Worm (Caenorhabditis elegans) whole organism, young adult: ENCODE results near the gene lmbr-1.

Source experiments
- B0019.2 ChIP-seq: fragments of 200-800 bp; sonication (Bioruptor generic); conservative IDR thresholded peaks from 2 replicates; pipeline ENCODE4 v1.3.6; 2022; ENCODE audit warnings: missing genetic modification reagents, missing genetic modification characterization, missing compliant biosample characterization
- B0261.1 ChIP-seq: sonication (generic microtip); optimal IDR thresholded peaks from 2 replicates; lab custom pipeline; 2016; ENCODE audit warnings: mild to moderate bottlenecking, missing genetic modification characterization, moderate library complexity, missing compliant biosample characterization
- C06A6.2 ChIP-seq: fragments of 200-800 bp; sonication (Bioruptor generic); conservative IDR thresholded peaks from 2 replicates; pipeline ENCODE4 v1.3.6; 2022; ENCODE audit warnings: missing genetic modification characterization, missing compliant biosample characterization
- F33H1.4 ChIP-seq: fragments of 200-800 bp; sonication (Bioruptor generic); IDR thresholded peaks from 2 replicates; pipeline ENCODE4 v1.3.6; 2022; ENCODE audit warnings: missing genetic modification reagents, missing genetic modification characterization, missing compliant biosample characterization
- K11D2.4 ChIP-seq: fragments of 200-800 bp; sonication (Bioruptor generic); IDR thresholded peaks from 2 replicates; pipeline ENCODE4 v1.3.6; 2022; ENCODE audit warnings: missing genetic modification reagents, missing genetic modification characterization, missing compliant biosample characterization
- Y56A3A.18 ChIP-seq: fragments of 200-800 bp; sonication (Bioruptor generic); IDR thresholded peaks from 2 replicates; pipeline ENCODE4 v1.3.6; 2022; ENCODE audit warnings: missing genetic modification reagents, missing genetic modification characterization, missing compliant biosample characterization
- Y95B8A.8 ChIP-seq: fragments of 200-800 bp; sonication (Bioruptor generic); IDR thresholded peaks from 2 replicates; pipeline ENCODE4 v1.3.6; 2022; ENCODE audit warnings: missing genetic modification reagents, missing genetic modification characterization, missing compliant biosample characterization
- ama-1 ChIP-seq, 3 experiments: fragments of 150-350 bp in 1 of 3; sonication (generic microtip) in 2 of 3; optimal IDR thresholded peaks; 2 replicates each; lab custom pipeline; 2014 to 2018; ENCODE audit warnings: missing biosample characterization in 2 of 3, missing genetic modification characterization in 2 of 3, missing genetic modification reagents in 2 of 3
- atf-7 ChIP-seq: sonication (generic microtip); optimal IDR thresholded peaks from 2 replicates; lab custom pipeline; 2017; ENCODE audit warnings: mild to moderate bottlenecking, missing genetic modification characterization, missing compliant biosample characterization
- attf-3 ChIP-seq: fragments of 200-800 bp; sonication (Bioruptor generic); conservative IDR thresholded peaks from 2 replicates; pipeline ENCODE4 v1.3.6; 2022; ENCODE audit warnings: missing genetic modification reagents, missing genetic modification characterization, missing compliant biosample characterization
- bed-1 ChIP-seq: fragments of 200-800 bp; sonication (Bioruptor generic); IDR thresholded peaks from 2 replicates; pipeline ENCODE4 v1.3.6; 2022; ENCODE audit warnings: missing genetic modification reagents, missing genetic modification characterization, missing compliant biosample characterization
- bed-2 ChIP-seq: fragments of 200-800 bp; sonication (Bioruptor generic); IDR thresholded peaks from 2 replicates; pipeline ENCODE4 v1.3.6; 2022; ENCODE audit warnings: missing genetic modification reagents, missing genetic modification characterization, missing compliant biosample characterization
- ceh-100 ChIP-seq: fragments of 200-800 bp; sonication (Bioruptor generic); IDR thresholded peaks from 2 replicates; pipeline ENCODE4 v1.3.6; 2022; ENCODE audit warnings: missing genetic modification reagents, missing genetic modification characterization, missing compliant biosample characterization
- ceh-27 ChIP-seq: fragments of 200-800 bp; sonication (Bioruptor generic); optimal IDR thresholded peaks from 2 replicates; lab custom pipeline; 2018; ENCODE audit warnings: mild to moderate bottlenecking, missing genetic modification characterization, moderate library complexity, missing compliant biosample characterization
- ceh-58 ChIP-seq: fragments of 200-800 bp; sonication (Bioruptor generic); IDR thresholded peaks from 2 replicates; pipeline ENCODE4 v1.3.6; 2022; ENCODE audit warnings: missing genetic modification characterization, missing compliant biosample characterization
- dpff-1 ChIP-seq: sonication (generic microtip); optimal IDR thresholded peaks from 2 replicates; lab custom pipeline; 2017; ENCODE audit warnings: mild to moderate bottlenecking, missing genetic modification characterization, missing compliant biosample characterization
- dpl-1 ChIP-seq: fragments of 150-350 bp; optimal IDR thresholded peaks from 2 replicates; lab custom pipeline; 2014; ENCODE audit warnings: missing biosample characterization, missing genetic modification reagents, missing genetic modification characterization
- efl-1 ChIP-seq: fragments of 150-350 bp; optimal IDR thresholded peaks from 2 replicates; lab custom pipeline; 2014; ENCODE audit warnings: missing biosample characterization, missing genetic modification reagents, missing genetic modification characterization
- egrh-3 ChIP-seq: fragments of 200-800 bp; sonication (Bioruptor generic); IDR thresholded peaks from 2 replicates; pipeline ENCODE4 v1.3.6; 2022; ENCODE audit warnings: missing genetic modification reagents, missing genetic modification characterization, missing compliant biosample characterization
- gei-17 ChIP-seq: fragments of 200-800 bp; sonication (Bioruptor generic); optimal IDR thresholded peaks from 2 replicates; lab custom pipeline; 2018; ENCODE audit warnings: mild to moderate bottlenecking, missing genetic modification characterization, missing compliant biosample characterization
- him-1 ChIP-seq: sonication (generic microtip); optimal IDR thresholded peaks from 2 replicates; lab custom pipeline; 2016; ENCODE audit warnings: missing genotype, missing genetic modification reagents, missing genetic modification characterization, missing compliant biosample characterization
- hlh-26 ChIP-seq: fragments of 200-800 bp; sonication (Bioruptor generic); conservative IDR thresholded peaks from 2 replicates; pipeline ENCODE4 v1.3.6; 2022; ENCODE audit warnings: missing genetic modification reagents, missing genetic modification characterization, missing compliant biosample characterization
- hmg-1.2 ChIP-seq: fragments of 200-800 bp; sonication (Bioruptor generic); IDR thresholded peaks from 2 replicates; pipeline ENCODE4 v1.3.6; 2022; ENCODE audit warnings: missing genetic modification reagents, missing genetic modification characterization, missing compliant biosample characterization
- hmg-20 ChIP-seq: fragments of 200-800 bp; sonication (Bioruptor generic); IDR thresholded peaks from 2 replicates; pipeline ENCODE4 v1.3.6; 2022; ENCODE audit warnings: missing genetic modification reagents, missing genetic modification characterization, missing compliant biosample characterization
- hrde-1 ChIP-seq: sonication (generic microtip); optimal IDR thresholded peaks from 2 replicates; lab custom pipeline; 2016; ENCODE audit warnings: missing genetic modification characterization, mild to moderate bottlenecking, missing compliant biosample characterization, moderate library complexity, missing genotype, missing genetic modification reagents, borderline replicate concordance
- lag-1 ChIP-seq: fragments of 200-800 bp; sonication (Bioruptor generic); IDR thresholded peaks from 2 replicates; pipeline ENCODE4 v1.3.6; 2022; ENCODE audit warnings: missing genetic modification reagents, missing genetic modification characterization, missing compliant biosample characterization
- lin-40 ChIP-seq: sonication (generic microtip); optimal IDR thresholded peaks from 2 replicates; lab custom pipeline; 2016; ENCODE audit warnings: missing genetic modification characterization, mild to moderate bottlenecking, missing compliant biosample characterization, missing genotype, missing genetic modification reagents
- lin-54 ChIP-seq: fragments of 200-800 bp; sonication (Bioruptor generic); optimal IDR thresholded peaks from 2 replicates; lab custom pipeline; 2018; ENCODE audit warnings: mild to moderate bottlenecking, missing genetic modification characterization, missing compliant biosample characterization
- madf-8 ChIP-seq: fragments of 200-800 bp; sonication (Bioruptor generic); conservative IDR thresholded peaks from 2 replicates; pipeline ENCODE4 v1.3.6; 2022; ENCODE audit warnings: missing genetic modification reagents, missing genetic modification characterization, missing compliant biosample characterization
- mcd-1 ChIP-seq: fragments of 200-800 bp; sonication (Bioruptor generic); IDR thresholded peaks from 2 replicates; pipeline ENCODE4 v1.3.6; 2022; ENCODE audit warnings: missing genetic modification reagents, missing genetic modification characterization, missing compliant biosample characterization
- mes-4 ChIP-seq: sonication (generic microtip); optimal IDR thresholded peaks from 2 replicates; lab custom pipeline; 2016; ENCODE audit warnings: missing genotype, missing genetic modification characterization, missing compliant biosample characterization
- mxl-1 ChIP-seq: sonication (generic microtip); optimal IDR thresholded peaks from 2 replicates; lab custom pipeline; 2016; ENCODE audit warnings: missing genetic modification characterization, missing compliant biosample characterization
- nfyb-1 ChIP-seq: fragments of 200-800 bp; sonication (Bioruptor generic); IDR thresholded peaks from 2 replicates; pipeline ENCODE4 v1.3.6; 2022; ENCODE audit warnings: missing genetic modification reagents, missing genetic modification characterization, missing compliant biosample characterization
- nhr-120 ChIP-seq: fragments of 200-800 bp; sonication (Bioruptor generic); IDR thresholded peaks from 2 replicates; pipeline ENCODE4 v1.3.6; 2022; ENCODE audit warnings: missing genetic modification characterization, missing compliant biosample characterization
- nhr-179 ChIP-seq: sonication (generic microtip); optimal IDR thresholded peaks from 2 replicates; lab custom pipeline; 2016; ENCODE audit warnings: mild to moderate bottlenecking, missing genetic modification characterization, missing compliant biosample characterization
- nhr-80 ChIP-seq: sonication (generic microtip); optimal IDR thresholded peaks from 2 replicates; lab custom pipeline; 2016; ENCODE audit warnings: missing genetic modification characterization, missing compliant biosample characterization
- rec-8 ChIP-seq, 2 experiments: sonication (generic microtip); optimal IDR thresholded peaks; 2 replicates each; lab custom pipeline; 2016; ENCODE audit warnings: mild to moderate bottlenecking in 2 of 2, missing genetic modification characterization in 2 of 2, missing genetic modification reagents in 2 of 2, missing genotype in 2 of 2, missing biosample characterization in 1 of 2, missing compliant biosample characterization in 1 of 2, moderate library complexity in 1 of 2
- sdz-38 ChIP-seq: sonication (generic microtip); optimal IDR thresholded peaks from 2 replicates; lab custom pipeline; 2016; ENCODE audit warnings: missing genotype, missing genetic modification characterization, missing compliant biosample characterization
- sea-2 ChIP-seq: fragments of 200-800 bp; sonication (Bioruptor generic); IDR thresholded peaks from 2 replicates; pipeline ENCODE4 v1.3.6; 2022; ENCODE audit warnings: missing genetic modification characterization, missing compliant biosample characterization
- snpc-1.3 ChIP-seq: sonication (generic microtip); optimal IDR thresholded peaks from 2 replicates; lab custom pipeline; 2017; ENCODE audit warnings: missing genetic modification characterization, mild to moderate bottlenecking, missing compliant biosample characterization, antibody characterized with exemption, moderate library complexity, missing genotype, missing genetic modification reagents; ENCODE audit not compliant: insufficient read depth
- somi-1 ChIP-seq: fragments of 200-800 bp; sonication (Bioruptor generic); optimal IDR thresholded peaks from 2 replicates; lab custom pipeline; 2018; ENCODE audit warnings: mild to moderate bottlenecking, missing genetic modification characterization, missing compliant biosample characterization
- sptf-2 ChIP-seq: fragments of 200-800 bp; sonication (Bioruptor generic); optimal IDR thresholded peaks from 2 replicates; lab custom pipeline; 2018; ENCODE audit warnings: mild to moderate bottlenecking, missing genetic modification characterization, missing compliant biosample characterization
- tbx-9 ChIP-seq: sonication (generic microtip); optimal IDR thresholded peaks from 2 replicates; lab custom pipeline; 2016; ENCODE audit warnings: borderline replicate concordance, missing genetic modification characterization, inconsistent platforms, missing compliant biosample characterization
- xnd-1 ChIP-seq: sonication (generic microtip); optimal IDR thresholded peaks from 2 replicates; lab custom pipeline; 2016; ENCODE audit warnings: missing genotype, missing genetic modification reagents, missing genetic modification characterization, missing compliant biosample characterization
- zim-3 ChIP-seq: sonication (generic microtip); optimal IDR thresholded peaks from 2 replicates; lab custom pipeline; 2017; ENCODE audit warnings: mild to moderate bottlenecking, missing genetic modification characterization, moderate library complexity, missing compliant biosample characterization
- ztf-26 ChIP-seq: sonication (generic microtip); optimal IDR thresholded peaks from 2 replicates; lab custom pipeline; 2017; ENCODE audit warnings: missing genetic modification characterization, missing compliant biosample characterization
- ztf-28 ChIP-seq: fragments of 200-800 bp; sonication (Bioruptor generic); IDR thresholded peaks from 2 replicates; pipeline ENCODE4 v1.3.6; 2022; ENCODE audit warnings: missing genetic modification reagents, missing genetic modification characterization, missing compliant biosample characterization
- ztf-3 ChIP-seq: fragments of 200-800 bp; sonication (Bioruptor generic); optimal IDR thresholded peaks from 2 replicates; lab custom pipeline; 2018; ENCODE audit warnings: mild to moderate bottlenecking, missing genetic modification characterization, missing compliant biosample characterization
- ztf-6 ChIP-seq: fragments of 200-800 bp; sonication (Bioruptor generic); IDR thresholded peaks from 2 replicates; pipeline ENCODE4 v1.3.6; 2022; ENCODE audit warnings: missing genetic modification reagents, missing genetic modification characterization, missing compliant biosample characterization

lmbr-1 gene

ce11 chrIII:8356407-8356881, 15.6 kb upstream of the lmbr-1 start:
- 0 out of 2 replicates have a peak, but pooled peaks have one; percentile 54 for TF ChIP-seq nfyb-1
- no peak for TF ChIP-seq nhr-179 (tag; lab: Kevin White, UChicago)
- no peak for TF ChIP-seq madf-8 (GFP tag; lab: Robert Waterston, UW)
- no peak for TF ChIP-seq sdz-38 (tag; lab: Kevin White, UChicago)
- TF ChIP-seq C06A6.2 (GFP tag; lab: Robert Waterston, UW): no peak
- peak; percentile 8 for TF ChIP-seq gei-17 (GFP tag; lab: Kevin White, UChicago)
- TF ChIP-seq sea-2 (GFP tag; lab: Robert Waterston, UW): no peak
- no peak for TF ChIP-seq B0261.1 (tag; lab: Kevin White, UChicago)
- peak; percentile 47; the same call in 1 of the 2 replicates for TF ChIP-seq mcd-1 (GFP tag; lab: Robert Waterston, UW)
- peak; percentile 12 for TF ChIP-seq snpc-1.3 (tag; lab: Kevin White, UChicago)
- no peak for TF ChIP-seq bed-2 (GFP tag; lab: Robert Waterston, UW)
- no peak for TF ChIP-seq ceh-100 (GFP tag; lab: Robert Waterston, UW)
- 0 out of 2 replicates have a peak, but pooled peaks have one; percentile 21 for TF ChIP-seq attf-3 (GFP tag; lab: Robert Waterston, UW)
- TF ChIP-seq ztf-3 (GFP tag; lab: Kevin White, UChicago): no peak
- TF ChIP-seq sptf-2: no peak
- no peak for TF ChIP-seq hrde-1 (tag; lab: Kevin White, UChicago)
- peak; percentile 57 for TF ChIP-seq lin-40
- TF ChIP-seq B0019.2: no peak
- no peak for TF ChIP-seq lin-54
- peak; percentile 39 for TF ChIP-seq somi-1 (GFP tag; lab: Kevin White, UChicago)
- TF ChIP-seq Y95B8A.8 (GFP tag; lab: Robert Waterston, UW): no peak
- no peak for TF ChIP-seq ztf-6
- TF ChIP-seq ceh-58 (GFP tag; lab: Robert Waterston, UW): no peak
- no peak for TF ChIP-seq atf-7 (tag; lab: Kevin White, UChicago)
- TF ChIP-seq ama-1 (optimal IDR thresholded peaks at IDR 0.05; lab: Kevin White, UChicago): peak; percentile 32
- TF ChIP-seq ama-1 (GFP tag; optimal IDR thresholded peaks at IDR 0.05; lab: Kevin White, UChicago): no peak
- TF ChIP-seq ztf-28 (GFP tag; lab: Robert Waterston, UW): no peak
- TF ChIP-seq zim-3 (tag; lab: Kevin White, UChicago): no peak
- TF ChIP-seq rec-8 (tag; optimal IDR thresholded peaks at IDR 0.05; lab: Kevin White, UChicago): no peak
- TF ChIP-seq mes-4 (tag; lab: Kevin White, UChicago): no peak
- no peak for TF ChIP-seq Y56A3A.18 (GFP tag; lab: Robert Waterston, UW)
- peak; percentile 65 for TF ChIP-seq ceh-27 (GFP tag; lab: Kevin White, UChicago)
- no peak for TF ChIP-seq mxl-1
- no peak for TF ChIP-seq hmg-20 (GFP tag; lab: Robert Waterston, UW)
- no peak for TF ChIP-seq xnd-1 (tag; lab: Kevin White, UChicago)
- TF ChIP-seq hlh-26: no peak
- 0 out of 2 replicates have a peak, but pooled peaks have one; percentile 16 for TF ChIP-seq egrh-3
- TF ChIP-seq F33H1.4 (GFP tag; lab: Robert Waterston, UW): peak; percentile 22; the same call in 1 of the 2 replicates
- TF ChIP-seq efl-1: no peak
- TF ChIP-seq dpff-1 (tag; lab: Kevin White, UChicago): no peak
- TF ChIP-seq hmg-1.2: peak; percentile 80; the same call in 1 of the 2 replicates
- no peak for TF ChIP-seq him-1 (tag; lab: Kevin White, UChicago)
- no peak for TF ChIP-seq tbx-9
- TF ChIP-seq K11D2.4 (GFP tag; lab: Robert Waterston, UW): no peak
- peak; percentile 78 for TF ChIP-seq nhr-80
- TF ChIP-seq lag-1 (GFP tag; lab: Robert Waterston, UW): no peak
- TF ChIP-seq nhr-120 (GFP tag; lab: Robert Waterston, UW): no peak
- peak; percentile 44 for TF ChIP-seq ztf-26 (tag; lab: Kevin White, UChicago)
- TF ChIP-seq bed-1: no peak
- peak; percentile 31 for TF ChIP-seq dpl-1 (GFP tag; lab: Kevin White, UChicago)
